Fruit fly (Drosophila melanogaster) whole organism, adult: ENCODE results near the gene alphaTub84D.

ENCODE experiments used
- CG11617 ChIP-seq: fragments of 200-800 bp; sonication (Bioruptor generic); optimal IDR thresholded peaks from 2 replicates; lab custom pipeline; 2017; ENCODE audit warnings: mild to moderate bottlenecking, missing biosample characterization, missing genetic modification reagents, missing genetic modification characterization
- CG12768 ChIP-seq: fragments of 200-800 bp; sonication (Bioruptor generic); optimal IDR thresholded peaks from 2 replicates; lab custom pipeline; 2017; ENCODE audit warnings: missing biosample characterization, missing genetic modification characterization, mild to moderate bottlenecking, moderate library complexity, missing genetic modification reagents
- CG33017 ChIP-seq: fragments of 200-800 bp; sonication (Bioruptor generic); optimal IDR thresholded peaks from 2 replicates; lab custom pipeline; 2018; ENCODE audit warnings: missing biosample characterization, mild to moderate bottlenecking, missing genetic modification characterization, moderate library complexity
- CG7045 ChIP-seq: fragments of 200-800 bp; sonication (Bioruptor generic); optimal IDR thresholded peaks from 2 replicates; lab custom pipeline; 2017; ENCODE audit warnings: missing biosample characterization, mild to moderate bottlenecking, missing genetic modification characterization
- Clk ChIP-seq: fragments of 200-800 bp; sonication (Bioruptor generic); optimal IDR thresholded peaks from 2 replicates; lab custom pipeline; 2017; ENCODE audit warnings: missing biosample characterization, missing genetic modification characterization
- Crg-1 ChIP-seq: fragments of 200-800 bp; sonication (Bioruptor generic); optimal IDR thresholded peaks from 2 replicates; lab custom pipeline; 2016; ENCODE audit warnings: missing biosample characterization, missing genetic modification characterization
- Hr96 ChIP-seq: fragments of 200-800 bp; sonication (Bioruptor generic); optimal IDR thresholded peaks from 2 replicates; lab custom pipeline; 2016; ENCODE audit warnings: missing biosample characterization, missing genetic modification characterization
- cic ChIP-seq: fragments of 200-800 bp; sonication (Bioruptor generic); optimal IDR thresholded peaks from 2 replicates; lab custom pipeline; 2017; ENCODE audit warnings: missing biosample characterization, mild to moderate bottlenecking, missing genetic modification characterization, moderate library complexity
- cnc ChIP-seq, 2 experiments: fragments of >200 bp; optimal IDR thresholded peaks; 2 replicates each; lab custom pipeline; 2017
- kay ChIP-seq: fragments of 200-800 bp; sonication (Bioruptor generic); peaks from one replicate; lab custom pipeline; 2016; ENCODE audit warnings: missing biosample characterization, missing genetic modification characterization, borderline replicate concordance
- ovo ChIP-seq: fragments of 200-800 bp; sonication (Bioruptor generic); optimal IDR thresholded peaks from 2 replicates; lab custom pipeline; 2016; ENCODE audit warnings: missing biosample characterization, missing genetic modification characterization
- pad ChIP-seq: fragments of 200-800 bp; sonication (Bioruptor generic); optimal IDR thresholded peaks from 3 replicates; lab custom pipeline; 2017; ENCODE audit warnings: missing biosample characterization, missing genetic modification characterization, mild to moderate bottlenecking, moderate library complexity, missing genetic modification reagents
- tj ChIP-seq: fragments of 200-800 bp; sonication (Bioruptor generic); optimal IDR thresholded peaks from 3 replicates; lab custom pipeline; 2017; ENCODE audit warnings: missing biosample characterization, mild to moderate bottlenecking, missing genetic modification characterization, moderate library complexity
- toe ChIP-seq: fragments of 200-800 bp; sonication (Bioruptor generic); optimal IDR thresholded peaks from 2 replicates; lab custom pipeline; 2016; ENCODE audit warnings: missing biosample characterization, missing genetic modification characterization

DNA sequence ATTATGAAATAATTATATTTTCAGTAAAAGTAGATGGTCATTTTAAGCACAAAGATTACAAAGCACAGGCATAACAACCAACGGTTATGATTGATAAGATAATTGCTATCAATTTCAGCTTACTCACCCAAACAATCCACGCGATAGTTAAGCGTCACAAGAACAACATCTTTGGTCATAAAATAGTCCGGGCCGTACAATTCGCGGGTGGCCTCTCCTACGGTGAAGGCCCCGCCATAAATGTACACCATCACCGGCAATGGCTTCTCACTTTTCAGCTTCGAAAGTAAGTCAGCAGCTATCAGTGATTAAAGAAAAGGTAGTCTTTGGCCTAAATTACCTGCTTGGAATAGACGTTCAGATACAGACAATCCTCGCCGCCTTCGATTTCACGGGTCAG lies 5.1 kb downstream of the alphaTub84D start:
- TF ChIP-seq CG11617 (GFP tag; lab: Kevin White, UChicago) (no peak), kay (no peak), tj (no peak), Hr96 (GFP tag; lab: Kevin White, UChicago) (no peak), CG7045 (no peak), CG12768 (GFP tag; lab: Kevin White, UChicago) (no peak), toe (GFP tag; lab: Kevin White, UChicago) (no peak), CG33017 (tag; lab: Kevin White, UChicago) (no peak), cic (GFP tag; lab: Kevin White, UChicago) (no peak), cnc (optimal IDR thresholded peaks at IDR 0.05; lab: Kevin White, UChicago) (no peak), pad (GFP tag; lab: Kevin White, UChicago) (no peak), Crg-1 (GFP tag; lab: Kevin White, UChicago) (no peak), ovo (GFP tag; lab: Kevin White, UChicago) (no peak), Clk (GFP tag; lab: Kevin White, UChicago) (no peak)
